Worm (Caenorhabditis elegans): Measurements from ENCODE around the gene F53F8.6.

DNA sequence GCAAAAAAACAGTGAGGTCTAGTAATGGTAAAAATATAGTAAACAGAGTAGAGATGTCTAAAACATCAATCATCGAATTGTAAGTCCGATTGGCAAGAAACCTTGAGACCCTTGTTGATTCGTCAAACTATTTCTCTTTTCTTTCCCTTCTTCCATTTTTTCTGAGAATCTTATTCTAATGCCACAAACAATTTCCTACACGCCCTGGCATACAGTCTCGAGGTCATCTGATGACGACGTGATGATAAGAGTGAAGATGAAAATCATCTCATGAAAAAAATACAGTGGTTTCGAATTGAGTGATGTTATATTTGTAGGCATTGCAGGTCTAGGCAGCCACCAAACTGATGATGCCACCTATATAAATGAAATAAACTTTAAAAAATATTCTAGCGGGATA is 11.1 kb upstream of the F53F8.6 start:
- TF ChIP-seq tab-1 (GFP tag; IDR thresholded peaks at IDR 0.05) (no peak), ref-1 (GFP tag; conservative IDR thresholded peaks at IDR 0.05) (no peak), ztf-23 (GFP tag; IDR thresholded peaks at IDR 0.05) (no peak), flt-1 (GFP tag; IDR thresholded peaks at IDR 0.05) (no peak), ztf-29 (GFP tag; IDR thresholded peaks at IDR 0.05) (no peak), T22C8.4 (GFP tag; IDR thresholded peaks at IDR 0.05) (no peak), med-1 (GFP tag; optimal IDR thresholded peaks at IDR 0.05; ENCODE audit: insufficient read depth) (no peak), cog-1 (tag; optimal IDR thresholded peaks at IDR 0.05) (no peak), klf-2 (GFP tag; conservative IDR thresholded peaks at IDR 0.05) (no peak)

Data from whole organism, midembryonic.